Worm (Caenorhabditis elegans) whole organism, mixed stage, embryonic: ENCODE results near the gene sri-37.
"Not testable (repeated sequence)": the region's sequence is repeated elsewhere in the genome, so short reads cannot be mapped to it uniquely, and the experiment has no call there.

Experiments
- bed-3 ChIP-seq: fragments of 200-800 bp; sonication (Bioruptor generic); optimal IDR thresholded peaks from 3 replicates; lab custom pipeline; 2018; ENCODE audit warnings: mild to moderate bottlenecking, missing genetic modification characterization, moderate library complexity, missing compliant biosample characterization
- blmp-1 ChIP-seq: fragments of 150-350 bp; optimal IDR thresholded peaks from 2 replicates; lab custom pipeline; 2014; ENCODE audit warnings: missing biosample characterization, missing genetic modification characterization
- ceh-39 ChIP-seq: fragments of 150-350 bp; optimal IDR thresholded peaks from 2 replicates; lab custom pipeline; 2014; ENCODE audit warnings: missing biosample characterization, missing genetic modification characterization
- ceh-43 ChIP-seq: fragments of 200-800 bp; sonication (Bioruptor generic); optimal IDR thresholded peaks from 2 replicates; lab custom pipeline; 2018; ENCODE audit warnings: mild to moderate bottlenecking, missing genetic modification characterization, moderate library complexity, missing compliant biosample characterization
- drap-1 ChIP-seq: fragments of 200-800 bp; sonication (Bioruptor generic); optimal IDR thresholded peaks from 3 replicates; lab custom pipeline; 2018; ENCODE audit warnings: mild to moderate bottlenecking, missing genetic modification characterization, missing compliant biosample characterization
- elt-1 ChIP-seq: sonication (generic microtip); optimal IDR thresholded peaks from 2 replicates; lab custom pipeline; 2017; ENCODE audit warnings: missing genetic modification characterization, mild to moderate bottlenecking, missing compliant biosample characterization, antibody characterized with exemption, moderate library complexity, borderline replicate concordance; ENCODE audit not compliant: insufficient read depth
- elt-3 ChIP-seq: fragments of 150-350 bp; optimal IDR thresholded peaks from 2 replicates; lab custom pipeline; 2014; ENCODE audit warnings: missing biosample characterization, missing genetic modification characterization
- ham-2 ChIP-seq: fragments of 200-800 bp; sonication (Bioruptor generic); optimal IDR thresholded peaks from 2 replicates; lab custom pipeline; 2018; ENCODE audit warnings: mild to moderate bottlenecking, missing genetic modification characterization, missing compliant biosample characterization
- hlh-1 ChIP-seq: fragments of 150-350 bp; optimal IDR thresholded peaks from 2 replicates; lab custom pipeline; 2014; ENCODE audit warnings: missing biosample characterization, missing genetic modification reagents, missing genetic modification characterization
- lin-32 ChIP-seq: fragments of 200-800 bp; sonication (Bioruptor generic); optimal IDR thresholded peaks from 2 replicates; lab custom pipeline; 2018; ENCODE audit warnings: mild to moderate bottlenecking, missing genetic modification characterization, missing compliant biosample characterization
- lsy-2 ChIP-seq: fragments of 150-350 bp; optimal IDR thresholded peaks from 2 replicates; lab custom pipeline; 2014; ENCODE audit warnings: missing biosample characterization, missing genetic modification characterization
- mab-5 ChIP-seq: fragments of 150-350 bp; optimal IDR thresholded peaks from 2 replicates; lab custom pipeline; 2014; ENCODE audit warnings: missing biosample characterization, missing genetic modification characterization
- mep-1 ChIP-seq: fragments of 150-350 bp; optimal IDR thresholded peaks from 2 replicates; lab custom pipeline; 2017; ENCODE audit warnings: missing biosample characterization, missing genetic modification reagents, missing genetic modification characterization, inconsistent platforms
- mls-2 ChIP-seq: sonication (generic microtip); optimal IDR thresholded peaks from 2 replicates; lab custom pipeline; 2016; ENCODE audit warnings: mild to moderate bottlenecking, missing genetic modification characterization, moderate library complexity, missing compliant biosample characterization
- nhr-12 ChIP-seq: fragments of 150-350 bp; optimal IDR thresholded peaks from 2 replicates; lab custom pipeline; 2014; ENCODE audit warnings: missing biosample characterization, missing genetic modification characterization
- nhr-2 ChIP-seq: fragments of 150-350 bp; optimal IDR thresholded peaks from 2 replicates; lab custom pipeline; 2014; ENCODE audit warnings: missing biosample characterization, missing genetic modification characterization
- nhr-237 ChIP-seq: fragments of 150-350 bp; optimal IDR thresholded peaks from 2 replicates; lab custom pipeline; 2014; ENCODE audit warnings: missing biosample characterization, missing genetic modification characterization
- nhr-28 ChIP-seq: fragments of 150-350 bp; optimal IDR thresholded peaks from 2 replicates; lab custom pipeline; 2014; ENCODE audit warnings: missing biosample characterization, missing genetic modification characterization
- nhr-76 ChIP-seq: sonication (generic microtip); optimal IDR thresholded peaks from 2 replicates; lab custom pipeline; 2017; ENCODE audit warnings: missing biosample characterization, missing genetic modification characterization
- pha-4 ChIP-seq: fragments of 150-350 bp; optimal IDR thresholded peaks from 2 replicates; lab custom pipeline; 2018; ENCODE audit warnings: missing biosample characterization, missing genetic modification reagents, missing genetic modification characterization
- sem-2 ChIP-seq: fragments of 200-800 bp; sonication (Bioruptor generic); optimal IDR thresholded peaks from 2 replicates; lab custom pipeline; 2018; ENCODE audit warnings: mild to moderate bottlenecking, missing genetic modification characterization, missing compliant biosample characterization
- snpc-4 ChIP-seq: fragments of 150-350 bp; optimal IDR thresholded peaks from 2 replicates; lab custom pipeline; 2014; ENCODE audit warnings: missing biosample characterization, missing genetic modification characterization
- sptf-1 ChIP-seq: sonication (generic microtip); optimal IDR thresholded peaks from 2 replicates; lab custom pipeline; 2017; ENCODE audit warnings: mild to moderate bottlenecking, missing genetic modification characterization, moderate library complexity, missing compliant biosample characterization
- tbx-8 ChIP-seq: fragments of 200-800 bp; sonication (Bioruptor generic); optimal IDR thresholded peaks from 2 replicates; lab custom pipeline; 2018; ENCODE audit warnings: mild to moderate bottlenecking, missing genetic modification characterization, moderate library complexity, missing compliant biosample characterization
- unc-120 ChIP-seq: sonication (generic microtip); optimal IDR thresholded peaks from 2 replicates; lab custom pipeline; 2017; ENCODE audit warnings: missing genetic modification characterization, missing compliant biosample characterization; ENCODE audit not compliant: poor library complexity, severe bottlenecking
- unc-39 ChIP-seq: fragments of 150-350 bp; optimal IDR thresholded peaks from 2 replicates; lab custom pipeline; 2014; ENCODE audit warnings: missing biosample characterization, missing genetic modification characterization
- unc-62 ChIP-seq: fragments of 150-350 bp; optimal IDR thresholded peaks from 2 replicates; lab custom pipeline; 2014; ENCODE audit warnings: missing biosample characterization, missing genetic modification reagents, missing genetic modification characterization
- zip-8 ChIP-seq: fragments of 150-350 bp; optimal IDR thresholded peaks from 2 replicates; lab custom pipeline; 2014; ENCODE audit warnings: missing biosample characterization, missing genetic modification characterization
- ztf-11 ChIP-seq: fragments of 150-350 bp; optimal IDR thresholded peaks from 2 replicates; lab custom pipeline; 2014; ENCODE audit warnings: missing biosample characterization, missing genetic modification characterization

The sri-37 gene

ce11 chrII:2640982-2641381 lies 11.6 kb downstream of the sri-37 start, which contains the start of gene F22E5.23:
Gene F22E5.23 (plus strand): TSS chrII:2641282.
- TF ChIP-seq blmp-1 (tag; lab: Kevin White, UChicago) (no peak), elt-1 (tag; lab: Kevin White, UChicago) (no peak), lin-32 (GFP tag; lab: Kevin White, UChicago) (no peak), zip-8 (no peak), ceh-43 (GFP tag; lab: Kevin White, UChicago) (no peak), elt-3 (tag; lab: Kevin White, UChicago) (no peak), sptf-1 (no peak), nhr-76 (tag; lab: Kevin White, UChicago) (no peak), unc-120 (tag; lab: Kevin White, UChicago) (no peak), nhr-237 (tag; lab: Kevin White, UChicago) (no peak), unc-39 (tag; lab: Kevin White, UChicago) (no peak)

ce11 chrII:2641777-2642176 lies 12.4 kb downstream of the sri-37 start, which contains the start of gene F22E5.7:
Gene F22E5.7 (plus strand): TSS chrII:2642077.
- TF ChIP-seq nhr-12 (tag; lab: Kevin White, UChicago), result no peak
- TF ChIP-seq mls-2, result no peak
- TF ChIP-seq, all 35 proteins: peak for 0

DNA sequence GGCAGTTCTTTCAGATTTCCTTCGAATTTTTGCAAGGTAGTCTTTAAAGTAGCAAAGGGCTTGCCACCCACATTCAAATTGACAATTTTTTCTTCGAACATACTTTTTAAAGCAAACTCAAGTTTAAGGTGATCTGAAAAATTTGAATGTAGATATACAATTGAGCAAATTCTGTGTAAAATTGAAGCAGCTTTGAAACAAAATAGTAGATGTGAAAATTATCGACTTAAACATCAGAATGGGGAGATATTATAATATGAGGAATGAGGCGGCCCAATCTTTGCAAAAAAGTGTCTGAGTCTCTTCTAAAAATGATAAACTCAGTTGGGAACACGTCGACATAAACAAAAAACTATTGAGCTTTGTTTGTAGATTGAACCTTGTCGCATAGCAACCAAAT lies 15.1 kb downstream of the sri-37 start, which contains the start of gene F22E5.11:
F22E5.11 (minus strand) TSS at position 101 of the 400 bp plus-strand sequence.
- TF ChIP-seq unc-39 (tag; lab: Kevin White, UChicago) (no peak), nhr-2 (no peak), nhr-76 (tag; lab: Kevin White, UChicago) (no peak), mep-1 (tag; lab: Kevin White, UChicago) (no peak), ceh-43 (GFP tag; lab: Kevin White, UChicago) (no peak), bed-3 (no peak), ham-2 (GFP tag; lab: Kevin White, UChicago) (no peak), elt-1 (tag; lab: Kevin White, UChicago) (no peak)

- not testable (repeated sequence) for TF ChIP-seq lin-32 (GFP tag; lab: Kevin White, UChicago); sptf-1; ham-2 (GFP tag; lab: Kevin White, UChicago)
These were observed 17.4 kb downstream of the sri-37 start, which contains the start of gene F22E5.12 for ce11 chrII:2646756-2647155. Gene F22E5.12 (minus strand): TSS chrII:2646856.

DNA sequence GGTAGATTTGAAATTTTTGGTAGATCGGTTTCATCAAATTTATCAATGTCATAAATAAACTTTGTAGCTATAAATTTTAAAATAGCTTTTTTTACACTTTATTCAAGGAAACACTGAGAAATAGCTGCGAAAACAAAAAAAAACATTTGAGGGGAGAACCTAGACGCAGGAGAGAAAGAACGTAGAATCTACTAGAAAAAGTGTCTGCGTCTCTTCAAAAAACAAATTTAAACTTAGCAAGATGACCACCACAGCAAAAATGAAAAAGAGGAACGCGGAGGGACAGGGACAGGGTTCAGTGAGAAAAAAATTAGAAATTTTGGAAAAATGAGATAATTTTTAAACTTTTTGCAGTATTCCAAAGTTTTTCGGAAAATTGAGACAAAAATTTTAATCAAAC lies 19.6 kb downstream of the sri-37 start:
- no peak for TF ChIP-seq ztf-11
- no peak for TF ChIP-seq blmp-1 (tag; lab: Kevin White, UChicago)
- TF ChIP-seq ham-2 (GFP tag; lab: Kevin White, UChicago), result no peak
- no peak for TF ChIP-seq mls-2
- TF ChIP-seq lsy-2 (tag; lab: Kevin White, UChicago), result no peak
- TF ChIP-seq hlh-1, result no peak
- no peak for TF ChIP-seq lin-32 (GFP tag; lab: Kevin White, UChicago)
- TF ChIP-seq unc-120 (tag; lab: Kevin White, UChicago), result no peak
- TF ChIP-seq nhr-237 (tag; lab: Kevin White, UChicago), result no peak

ce11 chrII:2649539-2649938 lies 20.2 kb downstream of the sri-37 start, which contains the start of the genes F22E5.13 and F22E5.6:
Gene F22E5.13 (minus strand): TSS chrII:2649639.
Gene F22E5.6 (plus strand): TSS chrII:2649835.
- TF ChIP-seq elt-3 (tag; lab: Kevin White, UChicago), result no peak
- no peak for TF ChIP-seq mab-5
- no peak for TF ChIP-seq bed-3
- TF ChIP-seq unc-62 (GFP tag; lab: Kevin White, UChicago), result no peak
- no peak for TF ChIP-seq nhr-76 (tag; lab: Kevin White, UChicago)
- no peak for TF ChIP-seq unc-120 (tag; lab: Kevin White, UChicago)
- no peak for TF ChIP-seq ztf-11
- no peak for TF ChIP-seq blmp-1 (tag; lab: Kevin White, UChicago)
- no peak for TF ChIP-seq mls-2
- TF ChIP-seq nhr-12 (tag; lab: Kevin White, UChicago), result no peak
- TF ChIP-seq nhr-28, result no peak
- no peak for TF ChIP-seq nhr-2
- no peak for TF ChIP-seq ceh-39 (tag; lab: Kevin White, UChicago)
- no peak for TF ChIP-seq snpc-4 (tag; lab: Kevin White, UChicago)
- no peak for TF ChIP-seq ceh-43 (GFP tag; lab: Kevin White, UChicago)
- no peak for TF ChIP-seq tbx-8 (GFP tag; lab: Kevin White, UChicago)
- TF ChIP-seq sem-2 (GFP tag; lab: Kevin White, UChicago), result no peak
- no peak for TF ChIP-seq pha-4 (tag; lab: Kevin White, UChicago)
- TF ChIP-seq hlh-1, result no peak
- TF ChIP-seq drap-1 (GFP tag; lab: Kevin White, UChicago), result no peak
